Worm (Caenorhabditis elegans) whole organism, L2 larva: Measurements from ENCODE around the gene rig-6.

ENCODE experiments used
- ZK546.5 ChIP-seq: sonication (generic microtip); optimal IDR thresholded peaks from 2 replicates; lab custom pipeline; 2017; ENCODE audit warnings: missing biosample characterization, missing genetic modification characterization
- ama-1 ChIP-seq: fragments of 150-350 bp; optimal IDR thresholded peaks from 2 replicates; lab custom pipeline; 2018; ENCODE audit warnings: inconsistent platforms
- ceh-82 ChIP-seq: fragments of 150-350 bp; optimal IDR thresholded peaks from 2 replicates; lab custom pipeline; 2014; ENCODE audit warnings: missing biosample characterization, missing genetic modification characterization
- elt-3 ChIP-seq: sonication (generic microtip); optimal IDR thresholded peaks from 2 replicates; lab custom pipeline; 2017; ENCODE audit warnings: missing biosample characterization, missing genetic modification characterization
- fos-1 ChIP-seq: fragments of 150-350 bp; optimal IDR thresholded peaks from 2 replicates; lab custom pipeline; 2014; ENCODE audit warnings: missing biosample characterization, missing genetic modification characterization
- nhr-11 ChIP-seq: fragments of 150-350 bp; optimal IDR thresholded peaks from 2 replicates; lab custom pipeline; 2014; ENCODE audit warnings: missing biosample characterization, missing genetic modification characterization
- skn-1 ChIP-seq: sonication (generic microtip); optimal IDR thresholded peaks from 2 replicates; lab custom pipeline; 2017; ENCODE audit warnings: missing biosample characterization, missing genetic modification characterization
- snpc-4 ChIP-seq: fragments of 150-350 bp; optimal IDR thresholded peaks from 2 replicates; lab custom pipeline; 2014; ENCODE audit warnings: missing biosample characterization, missing genetic modification characterization
- unc-39 ChIP-seq: fragments of 150-350 bp; optimal IDR thresholded peaks from 2 replicates; lab custom pipeline; 2014; ENCODE audit warnings: missing biosample characterization, missing genetic modification characterization
- ztf-11 ChIP-seq: sonication (generic microtip); optimal IDR thresholded peaks from 2 replicates; lab custom pipeline; 2017; ENCODE audit warnings: missing biosample characterization, missing genetic modification characterization

ce11 chrII:4755654-4756053 lies 56.2 kb downstream of the rig-6 start:
- no peak for TF ChIP-seq elt-3 (tag; lab: Kevin White, UChicago)
- no peak for TF ChIP-seq ceh-82 (tag; lab: Kevin White, UChicago)
- no peak for TF ChIP-seq skn-1 (tag; lab: Kevin White, UChicago)
- TF ChIP-seq fos-1 (tag; lab: Kevin White, UChicago), result no peak
- TF ChIP-seq unc-39 (tag; lab: Kevin White, UChicago), result no peak
- no peak for TF ChIP-seq ztf-11 (tag; lab: Kevin White, UChicago)
- TF ChIP-seq snpc-4, result no peak
- no peak for TF ChIP-seq ZK546.5
- TF ChIP-seq nhr-11 (tag; lab: Kevin White, UChicago), result no peak
- no peak for TF ChIP-seq ama-1 (lab: Kevin White, UChicago)
